Fruit fly (Drosophila melanogaster) whole organism, embryonic: Measurements from ENCODE around the gene Orct2.

Experiments used
- Bdp1 ChIP-seq: fragments of 200-800 bp; sonication (Bioruptor generic); optimal IDR thresholded peaks from 3 replicates; lab custom pipeline; 2016; ENCODE audit warnings: missing biosample characterization, missing genetic modification characterization
- C15 ChIP-seq: fragments of 200-800 bp; sonication (Bioruptor generic); IDR thresholded peaks from 3 replicates; pipeline ENCODE4 v1.3.6; 2022; ENCODE audit warnings: missing biosample characterization, missing genetic modification characterization
- CG10462 ChIP-seq: fragments of 200-800 bp; sonication (Bioruptor generic); optimal IDR thresholded peaks from 2 replicates; lab custom pipeline; 2016; ENCODE audit warnings: missing biosample characterization, missing genetic modification characterization
- CG12236 ChIP-seq: fragments of 200-800 bp; sonication (Bioruptor generic); optimal IDR thresholded peaks from 2 replicates; lab custom pipeline; 2016; ENCODE audit warnings: missing biosample characterization, missing genetic modification characterization
- CG1233 ChIP-seq: fragments of 200-800 bp; sonication (Bioruptor generic); optimal IDR thresholded peaks from 4 replicates; lab custom pipeline; 2018; ENCODE audit warnings: missing biosample characterization, mild to moderate bottlenecking, missing genetic modification characterization
- CG12942 ChIP-seq: fragments of 200-800 bp; sonication (Bioruptor generic); optimal IDR thresholded peaks from 3 replicates; lab custom pipeline; 2016; ENCODE audit warnings: missing biosample characterization, missing genetic modification characterization
- CG13287 ChIP-seq: fragments of 200-800 bp; sonication (Bioruptor generic); IDR thresholded peaks from 2 replicates; pipeline ENCODE4 v1.3.6; 2022; ENCODE audit warnings: missing biosample characterization, missing genetic modification characterization; ENCODE audit not compliant: partially characterized antibody
- CG13624 ChIP-seq: fragments of 200-800 bp; sonication (Bioruptor generic); optimal IDR thresholded peaks from 2 replicates; lab custom pipeline; 2016; ENCODE audit warnings: missing biosample characterization, missing genetic modification characterization
- CG13894 ChIP-seq: fragments of 200-800 bp; sonication (Bioruptor generic); optimal IDR thresholded peaks from 3 replicates; lab custom pipeline; 2018; ENCODE audit warnings: missing biosample characterization, mild to moderate bottlenecking, missing genetic modification characterization, moderate library complexity
- CG14667 ChIP-seq: fragments of 200-800 bp; sonication (Bioruptor generic); IDR thresholded peaks from 2 replicates; pipeline ENCODE4 v1.3.6; 2022; ENCODE audit warnings: missing biosample characterization, missing genetic modification characterization
- CG17328 ChIP-seq: fragments of 200-800 bp; sonication (Bioruptor generic); IDR thresholded peaks from 2 replicates; pipeline ENCODE4 v1.3.6; 2022; ENCODE audit warnings: missing biosample characterization, missing genetic modification characterization
- CG2199 ChIP-seq: fragments of 200-800 bp; sonication (Bioruptor generic); IDR thresholded peaks from 3 replicates; pipeline ENCODE4 v1.3.6; 2022; ENCODE audit warnings: missing biosample characterization, missing genetic modification characterization
- CG3065 ChIP-seq: fragments of 200-800 bp; sonication (Bioruptor generic); optimal IDR thresholded peaks from 2 replicates; lab custom pipeline; 2016; ENCODE audit warnings: missing biosample characterization, missing genetic modification characterization
- CG42726 ChIP-seq: fragments of 200-800 bp; sonication (Bioruptor generic); IDR thresholded peaks from 2 replicates; pipeline ENCODE4 v1.3.6; 2022; ENCODE audit warnings: missing biosample characterization, missing genetic modification characterization; ENCODE audit not compliant: partially characterized antibody
- CG4360 ChIP-seq: fragments of 200-800 bp; sonication (Bioruptor generic); IDR thresholded peaks from 2 replicates; pipeline ENCODE4 v1.3.6; 2022; ENCODE audit warnings: missing biosample characterization, missing genetic modification characterization
- CG6689 ChIP-seq: fragments of 200-800 bp; sonication (Bioruptor generic); IDR thresholded peaks from 2 replicates; pipeline ENCODE4 v1.3.6; 2022; ENCODE audit warnings: missing biosample characterization, missing genetic modification characterization
- CG7357 ChIP-seq: fragments of 200-800 bp; sonication (Bioruptor generic); IDR thresholded peaks from 3 replicates; pipeline ENCODE4 v1.3.6; 2022; ENCODE audit warnings: missing biosample characterization, missing genetic modification characterization
- Chrac-16 ChIP-seq: fragments of 200-800 bp; sonication (Bioruptor generic); optimal IDR thresholded peaks from 3 replicates; lab custom pipeline; 2016; ENCODE audit warnings: missing biosample characterization, missing genetic modification characterization
- Dfd ChIP-seq, 2 experiments: fragments of >200 bp; optimal IDR thresholded peaks; 2 replicates each; lab custom pipeline; 2017; ENCODE audit warnings: missing biosample characterization in 2 of 2, missing genetic modification characterization in 2 of 2
- Drgx ChIP-seq: fragments of 200-800 bp; sonication (Bioruptor generic); IDR thresholded peaks from 2 replicates; pipeline ENCODE4 v1.3.6; 2022; ENCODE audit warnings: missing biosample characterization, missing genetic modification characterization
- Elba2 ChIP-seq: fragments of 200-800 bp; sonication (Bioruptor generic); optimal IDR thresholded peaks from 3 replicates; lab custom pipeline; 2016; ENCODE audit warnings: missing biosample characterization, missing genetic modification characterization
- MBD-R2 ChIP-seq: fragments of 200-800 bp; sonication (Bioruptor generic); IDR thresholded peaks from 2 replicates; pipeline ENCODE4 v1.3.6; 2022; ENCODE audit warnings: missing biosample characterization, missing genetic modification characterization
- NC2α ChIP-seq: fragments of 200-800 bp; sonication (Bioruptor generic); optimal IDR thresholded peaks from 2 replicates; lab custom pipeline; 2016; ENCODE audit warnings: missing biosample characterization, missing genetic modification characterization
- Opbp ChIP-seq: fragments of 200-800 bp; sonication (Bioruptor generic); IDR thresholded peaks from 3 replicates; pipeline ENCODE4 v1.3.6; 2022; ENCODE audit warnings: missing biosample characterization, missing genetic modification characterization; ENCODE audit not compliant: partially characterized antibody
- Ravus ChIP-seq: fragments of 200-800 bp; sonication (Bioruptor generic); IDR thresholded peaks from 2 replicates; pipeline ENCODE4 v1.3.6; 2022; ENCODE audit warnings: missing biosample characterization, missing genetic modification characterization
- Sox102F ChIP-seq: fragments of 200-800 bp; sonication (Bioruptor generic); optimal IDR thresholded peaks from 2 replicates; lab custom pipeline; 2018; ENCODE audit warnings: missing biosample characterization, mild to moderate bottlenecking, missing genetic modification characterization, moderate library complexity
- Ssrp ChIP-seq: fragments of 200-800 bp; sonication (Bioruptor generic); optimal IDR thresholded peaks from 2 replicates; lab custom pipeline; 2018; ENCODE audit warnings: missing biosample characterization, mild to moderate bottlenecking, missing genetic modification characterization, moderate library complexity
- TFAM ChIP-seq: fragments of 200-800 bp; sonication (Bioruptor generic); optimal IDR thresholded peaks from 2 replicates; lab custom pipeline; 2017; ENCODE audit warnings: missing biosample characterization, missing genetic modification characterization, inconsistent platforms
- amos ChIP-seq: fragments of 200-800 bp; sonication (Bioruptor generic); IDR thresholded peaks from 2 replicates; pipeline ENCODE4 v1.3.6; 2022; ENCODE audit warnings: missing biosample characterization, missing genetic modification characterization; ENCODE audit not compliant: partially characterized antibody
- aop ChIP-seq: fragments of 200-800 bp; sonication (Bioruptor generic); IDR thresholded peaks from 2 replicates; pipeline ENCODE4 v1.3.6; 2022; ENCODE audit warnings: missing biosample characterization, missing genetic modification characterization
- bbx ChIP-seq: fragments of 200-800 bp; sonication (Bioruptor generic); IDR thresholded peaks from 2 replicates; pipeline ENCODE4 v1.3.6; 2022; ENCODE audit warnings: missing biosample characterization, missing genetic modification characterization; ENCODE audit not compliant: partially characterized antibody
- bigmax ChIP-seq: fragments of 200-800 bp; sonication (Bioruptor generic); optimal IDR thresholded peaks from 2 replicates; lab custom pipeline; 2018; ENCODE audit warnings: missing biosample characterization, mild to moderate bottlenecking, missing genetic modification characterization
- btn ChIP-seq: fragments of 200-800 bp; sonication (Bioruptor generic); optimal IDR thresholded peaks from 2 replicates; lab custom pipeline; 2016; ENCODE audit warnings: missing biosample characterization, missing genetic modification characterization
- chm ChIP-seq: fragments of 200-800 bp; sonication (Bioruptor generic); IDR thresholded peaks from 2 replicates; pipeline ENCODE4 v1.3.6; 2022; ENCODE audit warnings: missing biosample characterization, missing genetic modification characterization
- croc ChIP-seq: fragments of 200-800 bp; sonication (Bioruptor generic); conservative IDR thresholded peaks from 3 replicates; pipeline ENCODE4 v1.3.6; 2022; ENCODE audit warnings: missing biosample characterization, missing genetic modification characterization
- cwo ChIP-seq: fragments of 200-800 bp; sonication (Bioruptor generic); optimal IDR thresholded peaks from 3 replicates; lab custom pipeline; 2017; ENCODE audit warnings: missing biosample characterization, missing genetic modification characterization, mild to moderate bottlenecking, moderate library complexity, missing genetic modification reagents
- fd3F ChIP-seq: fragments of 200-800 bp; sonication (Bioruptor generic); optimal IDR thresholded peaks from 2 replicates; lab custom pipeline; 2018; ENCODE audit warnings: missing biosample characterization, mild to moderate bottlenecking, missing genetic modification characterization, moderate library complexity
- fd96Cb ChIP-seq: fragments of 200-800 bp; sonication (Bioruptor generic); optimal IDR thresholded peaks from 2 replicates; lab custom pipeline; 2018; ENCODE audit warnings: missing biosample characterization, mild to moderate bottlenecking, missing genetic modification characterization, moderate library complexity
- her ChIP-seq: fragments of 200-800 bp; sonication (Bioruptor generic); optimal IDR thresholded peaks from 2 replicates; lab custom pipeline; 2016; ENCODE audit warnings: missing biosample characterization, missing genetic modification characterization
- inv ChIP-seq: fragments of 200-800 bp; sonication (Bioruptor generic); IDR thresholded peaks from 2 replicates; pipeline ENCODE4 v1.3.6; 2022; ENCODE audit warnings: missing biosample characterization, missing genetic modification characterization; ENCODE audit not compliant: partially characterized antibody
- oc ChIP-seq: fragments of 200-800 bp; sonication (Bioruptor generic); optimal IDR thresholded peaks from 2 replicates; lab custom pipeline; 2018; ENCODE audit warnings: missing biosample characterization, mild to moderate bottlenecking, missing genetic modification characterization, moderate library complexity
- pan ChIP-seq, 4 experiments: fragments of >200 bp in 3 of 4; fragments of 200-800 bp in 1 of 4; sonication (Bioruptor generic) in 1 of 4; optimal IDR thresholded peaks in 3 of 4; IDR thresholded peaks in 1 of 4; 2 replicates each; pipeline versions ENCODE4 v1.3.6 to Lab custom; 2017 to 2022; ENCODE audit warnings: missing biosample characterization in 2 of 4, missing genetic modification characterization in 2 of 4, mixed read lengths in 1 of 4
- pzg ChIP-seq: fragments of 200-800 bp; sonication (Bioruptor generic); optimal IDR thresholded peaks from 3 replicates; lab custom pipeline; 2018; ENCODE audit warnings: missing biosample characterization, mild to moderate bottlenecking, missing genetic modification characterization, moderate library complexity
- ro ChIP-seq: fragments of 200-800 bp; sonication (Bioruptor generic); IDR thresholded peaks from 2 replicates; pipeline ENCODE4 v1.3.6; 2022; ENCODE audit warnings: missing biosample characterization, missing genetic modification characterization
- row ChIP-seq: fragments of 200-800 bp; sonication (Bioruptor generic); IDR thresholded peaks from 3 replicates; pipeline ENCODE4 v1.3.6; 2022; ENCODE audit warnings: missing biosample characterization, missing genetic modification characterization
- schlank ChIP-seq: fragments of 200-800 bp; sonication (Bioruptor generic); optimal IDR thresholded peaks from 2 replicates; lab custom pipeline; 2018; ENCODE audit warnings: missing biosample characterization, mild to moderate bottlenecking, missing genetic modification characterization
- sob ChIP-seq: fragments of 200-800 bp; sonication (Bioruptor generic); IDR thresholded peaks from 2 replicates; pipeline ENCODE4 v1.3.6; 2022; ENCODE audit warnings: missing biosample characterization, missing genetic modification characterization
- stwl ChIP-seq: fragments of 200-800 bp; sonication (Bioruptor generic); optimal IDR thresholded peaks from 3 replicates; lab custom pipeline; 2018; ENCODE audit warnings: missing biosample characterization, mild to moderate bottlenecking, missing genetic modification characterization, moderate library complexity
- toy ChIP-seq: fragments of 200-800 bp; sonication (Bioruptor generic); IDR thresholded peaks from 2 replicates; pipeline ENCODE4 v1.3.6; 2022; ENCODE audit warnings: missing biosample characterization, missing genetic modification characterization
- usp ChIP-seq: fragments of >200 bp; optimal IDR thresholded peaks from 2 replicates; lab custom pipeline; 2017; ENCODE audit warnings: missing biosample characterization, missing genetic modification characterization
- zfh1 ChIP-seq: fragments of 200-800 bp; sonication (Bioruptor generic); IDR thresholded peaks from 3 replicates; pipeline ENCODE4 v1.3.6; 2022; ENCODE audit warnings: missing biosample characterization, missing genetic modification characterization

Orct2 gene

DNA sequence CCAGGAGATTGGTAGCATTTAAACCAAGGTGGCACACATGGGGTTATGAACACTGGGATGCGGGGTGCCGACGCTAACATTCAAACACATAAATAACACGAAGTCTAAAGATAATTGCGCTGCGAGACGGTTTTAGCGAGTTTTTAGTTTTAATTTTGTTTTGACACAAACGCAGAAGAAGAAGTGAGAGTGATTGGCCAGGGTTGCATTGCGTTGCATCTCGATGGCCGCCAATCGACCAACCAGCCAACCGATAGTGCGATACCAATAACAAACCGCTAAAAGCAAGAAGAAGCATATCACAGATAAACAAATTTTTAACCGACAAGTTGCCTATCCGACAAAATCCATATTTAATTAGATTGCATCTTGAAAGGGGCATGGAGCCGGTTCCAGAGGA is 46.1 kb upstream of the Orct2 start, which contains the start of the genes Spps and CG13609 (continued):
- TF ChIP-seq Ssrp (tag; lab: Kevin White, UChicago), result no peak
- peak; percentile 22 for TF ChIP-seq her
- TF ChIP-seq CG7357 (GFP tag; lab: Robert Waterston, UW), result no peak
- peak; percentile 47; the same call in 1 of the 2 replicates for TF ChIP-seq sob
- TF ChIP-seq Chrac-16 (GFP tag; lab: Kevin White, UChicago), result no peak
- peak; percentile 80 for TF ChIP-seq pzg (GFP tag; lab: Kevin White, UChicago)
- TF ChIP-seq oc (tag; lab: Kevin White, UChicago), result no peak
- no peak for TF ChIP-seq croc (GFP tag; lab: Robert Waterston, UW)
- TF ChIP-seq Bdp1 (GFP tag; lab: Kevin White, UChicago), result no peak
- no peak for TF ChIP-seq cwo (GFP tag; lab: Kevin White, UChicago)
- TF ChIP-seq C15 (GFP tag; lab: Robert Waterston, UW), result no peak
- no peak for TF ChIP-seq Elba2
- TF ChIP-seq Dfd (GFP tag; optimal IDR thresholded peaks at IDR 0.05; lab: Kevin White, UChicago), result no peak
- no peak for TF ChIP-seq CG6689 (GFP tag; lab: Robert Waterston, UW)
- TF ChIP-seq stwl (tag; lab: Kevin White, UChicago), result peak; percentile 88
- no peak for TF ChIP-seq CG10462 (GFP tag; lab: Kevin White, UChicago)
- no peak for TF ChIP-seq schlank (tag; lab: Kevin White, UChicago)
- no peak for TF ChIP-seq fd96Cb
- no peak for TF ChIP-seq CG2199 (GFP tag; lab: Robert Waterston, UW)
- peak; percentile 51; the same call in 2 of the 3 replicates for TF ChIP-seq row (GFP tag; lab: Robert Waterston, UW)
- TF ChIP-seq usp (GFP tag; lab: Kevin White, UChicago), result no peak
- TF ChIP-seq TFAM (GFP tag; lab: Kevin White, UChicago), result no peak
- no peak for TF ChIP-seq btn
- TF ChIP-seq toy (GFP tag; lab: Robert Waterston, UW), result no peak
- no peak for TF ChIP-seq ro
- no peak for TF ChIP-seq chm (GFP tag; lab: Robert Waterston, UW)
- TF ChIP-seq MBD-R2 (GFP tag; lab: Robert Waterston, UW), result peak; percentile 95
- TF ChIP-seq aop (GFP tag; lab: Robert Waterston, UW), result no peak
- no peak for TF ChIP-seq NC2α (GFP tag; lab: Kevin White, UChicago)
- peak; percentile 96 for TF ChIP-seq amos (GFP tag; lab: Robert Waterston, UW)
- TF ChIP-seq Opbp (GFP tag; lab: Robert Waterston, UW), result peak; percentile 98
- TF ChIP-seq CG14667 (GFP tag; lab: Robert Waterston, UW), result no peak
- no peak for TF ChIP-seq CG13894 (tag; lab: Kevin White, UChicago)
- TF ChIP-seq CG42726 (GFP tag; lab: Robert Waterston, UW), result peak; percentile 92
- no peak for TF ChIP-seq bigmax (GFP tag; lab: Kevin White, UChicago)
- TF ChIP-seq bbx (GFP tag; lab: Robert Waterston, UW), result peak; percentile 98
- no peak for TF ChIP-seq CG3065 (GFP tag; lab: Kevin White, UChicago)
- TF ChIP-seq CG13287, result peak; percentile 96
- TF ChIP-seq pan (optimal IDR thresholded peaks at IDR 0.05; lab: Kevin White, UChicago), result no peak
- peak in 1 of 2 experiments; percentile 4 for TF ChIP-seq pan (GFP tag; optimal IDR thresholded peaks at IDR 0.05 in 1 of 2, IDR thresholded peaks at IDR 0.05 in 1 of 2)
- TF ChIP-seq CG17328 (GFP tag; lab: Robert Waterston, UW), result 0 out of 2 replicates have a peak, but pooled peaks have one; percentile 13
- no peak for TF ChIP-seq Sox102F (GFP tag; lab: Kevin White, UChicago)
- no peak for TF ChIP-seq Drgx (GFP tag; lab: Robert Waterston, UW)
- TF ChIP-seq zfh1, result peak; percentile 50; the same call in 1 of the 3 replicates
- TF ChIP-seq CG4360, result no peak
- no peak for TF ChIP-seq CG12942
- TF ChIP-seq CG12236 (GFP tag; lab: Kevin White, UChicago), result no peak
- TF ChIP-seq Ravus (GFP tag; lab: Robert Waterston, UW), result no peak
- no peak for TF ChIP-seq CG1233
- TF ChIP-seq fd3F, result no peak
- peak; percentile 65 for TF ChIP-seq CG13624 (GFP tag; lab: Kevin White, UChicago)
- TF ChIP-seq inv (GFP tag; lab: Robert Waterston, UW), result peak; percentile 93
